Fruit fly (Drosophila melanogaster) whole organism, embryonic: Measurements from ENCODE around the gene anox.

Source experiments
- ATbp ChIP-seq: fragments of 200-800 bp; sonication (Bioruptor generic); optimal IDR thresholded peaks from 2 replicates; lab custom pipeline; 2017; ENCODE audit warnings: missing biosample characterization, mild to moderate bottlenecking, missing genetic modification characterization, missing genetic modification reagents
- C15 ChIP-seq: fragments of 200-800 bp; sonication (Bioruptor generic); IDR thresholded peaks from 3 replicates; pipeline ENCODE4 v1.3.6; 2022; ENCODE audit warnings: missing biosample characterization, missing genetic modification characterization
- CG10543 ChIP-seq: fragments of 200-800 bp; sonication (Bioruptor generic); optimal IDR thresholded peaks from 3 replicates; lab custom pipeline; 2017; ENCODE audit warnings: missing biosample characterization, mild to moderate bottlenecking, missing genetic modification characterization, moderate library complexity
- CG11723 ChIP-seq: fragments of 200-800 bp; sonication (Bioruptor generic); optimal IDR thresholded peaks from 2 replicates; lab custom pipeline; 2017; ENCODE audit warnings: missing biosample characterization, mild to moderate bottlenecking, missing genetic modification characterization
- CG12219 ChIP-seq: fragments of 200-800 bp; sonication (Bioruptor generic); optimal IDR thresholded peaks from 3 replicates; lab custom pipeline; 2018; ENCODE audit warnings: missing biosample characterization, mild to moderate bottlenecking, missing genetic modification characterization
- CG12236 ChIP-seq: fragments of 200-800 bp; sonication (Bioruptor generic); optimal IDR thresholded peaks from 2 replicates; lab custom pipeline; 2016; ENCODE audit warnings: missing biosample characterization, missing genetic modification characterization
- CG12744 ChIP-seq: fragments of 200-800 bp; sonication (Bioruptor generic); optimal IDR thresholded peaks from 2 replicates; lab custom pipeline; 2016; ENCODE audit warnings: missing biosample characterization, missing genetic modification characterization
- CG12942 ChIP-seq: fragments of 200-800 bp; sonication (Bioruptor generic); optimal IDR thresholded peaks from 3 replicates; lab custom pipeline; 2016; ENCODE audit warnings: missing biosample characterization, missing genetic modification characterization
- CG13894 ChIP-seq: fragments of 200-800 bp; sonication (Bioruptor generic); optimal IDR thresholded peaks from 3 replicates; lab custom pipeline; 2018; ENCODE audit warnings: missing biosample characterization, mild to moderate bottlenecking, missing genetic modification characterization, moderate library complexity
- CG14014 ChIP-seq: fragments of 200-800 bp; sonication (Bioruptor generic); IDR thresholded peaks from 2 replicates; pipeline ENCODE4 v1.3.6; 2022; ENCODE audit warnings: missing biosample characterization, missing genetic modification characterization
- CG14667 ChIP-seq: fragments of 200-800 bp; sonication (Bioruptor generic); IDR thresholded peaks from 2 replicates; pipeline ENCODE4 v1.3.6; 2022; ENCODE audit warnings: missing biosample characterization, missing genetic modification characterization
- CG1602 ChIP-seq: fragments of 200-800 bp; sonication (Bioruptor generic); optimal IDR thresholded peaks from 3 replicates; lab custom pipeline; 2016; ENCODE audit warnings: missing biosample characterization, missing genetic modification characterization
- CG2116 ChIP-seq: fragments of 200-800 bp; sonication (Bioruptor generic); optimal IDR thresholded peaks from 3 replicates; lab custom pipeline; 2018; ENCODE audit warnings: missing biosample characterization, mild to moderate bottlenecking, missing genetic modification characterization
- CG2120 ChIP-seq: fragments of 200-800 bp; sonication (Bioruptor generic); optimal IDR thresholded peaks from 3 replicates; lab custom pipeline; 2016; ENCODE audit warnings: missing biosample characterization, missing genetic modification characterization
- CG2199 ChIP-seq: fragments of 200-800 bp; sonication (Bioruptor generic); IDR thresholded peaks from 3 replicates; pipeline ENCODE4 v1.3.6; 2022; ENCODE audit warnings: missing biosample characterization, missing genetic modification characterization
- CG2889 ChIP-seq: fragments of 200-800 bp; sonication (Bioruptor generic); IDR thresholded peaks from 3 replicates; pipeline ENCODE4 v1.3.6; 2022; ENCODE audit warnings: missing biosample characterization, missing genetic modification characterization
- CG31365 ChIP-seq: fragments of 200-800 bp; sonication (Bioruptor generic); optimal IDR thresholded peaks from 2 replicates; lab custom pipeline; 2018; ENCODE audit warnings: missing biosample characterization, mild to moderate bottlenecking, missing genetic modification characterization
- CG3281 ChIP-seq: fragments of 200-800 bp; sonication (Bioruptor generic); optimal IDR thresholded peaks from 3 replicates; lab custom pipeline; 2017; ENCODE audit warnings: missing biosample characterization, mild to moderate bottlenecking, missing genetic modification characterization
- CG34422 ChIP-seq: fragments of 200-800 bp; sonication (Bioruptor generic); IDR thresholded peaks from 3 replicates; pipeline ENCODE4 v1.3.6; 2022; ENCODE audit warnings: missing biosample characterization, missing genetic modification characterization
- CG4328 ChIP-seq: fragments of 200-800 bp; sonication (Bioruptor generic); optimal IDR thresholded peaks from 3 replicates; lab custom pipeline; 2017; ENCODE audit warnings: missing biosample characterization, missing genetic modification reagents, missing genetic modification characterization
- CG4707 ChIP-seq: fragments of 200-800 bp; sonication (Bioruptor generic); optimal IDR thresholded peaks from 2 replicates; lab custom pipeline; 2018; ENCODE audit warnings: missing biosample characterization, mild to moderate bottlenecking, missing genetic modification characterization, moderate library complexity
- CG4854 ChIP-seq: fragments of 200-800 bp; sonication (Bioruptor generic); optimal IDR thresholded peaks from 2 replicates; lab custom pipeline; 2016; ENCODE audit warnings: missing biosample characterization, missing genetic modification characterization, inconsistent platforms
- CG6689 ChIP-seq: fragments of 200-800 bp; sonication (Bioruptor generic); IDR thresholded peaks from 2 replicates; pipeline ENCODE4 v1.3.6; 2022; ENCODE audit warnings: missing biosample characterization, missing genetic modification characterization
- CG7357 ChIP-seq: fragments of 200-800 bp; sonication (Bioruptor generic); IDR thresholded peaks from 3 replicates; pipeline ENCODE4 v1.3.6; 2022; ENCODE audit warnings: missing biosample characterization, missing genetic modification characterization
- CG7745 ChIP-seq: fragments of 200-800 bp; sonication (Bioruptor generic); optimal IDR thresholded peaks from 2 replicates; lab custom pipeline; 2018; ENCODE audit warnings: missing biosample characterization, mild to moderate bottlenecking, missing genetic modification characterization, moderate library complexity
- CG8089 ChIP-seq: fragments of 200-800 bp; sonication (Bioruptor generic); optimal IDR thresholded peaks from 3 replicates; lab custom pipeline; 2016; ENCODE audit warnings: missing biosample characterization, missing genetic modification characterization
- CG8290 ChIP-seq, 3 experiments: fragments of 200-800 bp; sonication (Bioruptor generic); optimal IDR thresholded peaks; 2 replicates each; lab custom pipeline; 2016 to 2019; ENCODE audit warnings: missing biosample characterization in 3 of 3, missing genetic modification characterization in 3 of 3, mild to moderate bottlenecking in 2 of 3, moderate library complexity in 1 of 3
- CG8765 ChIP-seq: fragments of 200-800 bp; sonication (Bioruptor generic); IDR thresholded peaks from 2 replicates; pipeline ENCODE4 v1.3.6; 2022; ENCODE audit warnings: missing biosample characterization, missing genetic modification characterization
- CG9797 ChIP-seq: fragments of 200-800 bp; sonication (Bioruptor generic); optimal IDR thresholded peaks from 3 replicates; lab custom pipeline; 2018; ENCODE audit warnings: missing biosample characterization, mild to moderate bottlenecking, missing genetic modification characterization
- CG9817 ChIP-seq: fragments of 200-800 bp; sonication (Bioruptor generic); optimal IDR thresholded peaks from 2 replicates; lab custom pipeline; 2018; ENCODE audit warnings: missing biosample characterization, mild to moderate bottlenecking, missing genetic modification characterization, moderate library complexity
- CHES-1-like ChIP-seq: fragments of 200-800 bp; sonication (Bioruptor generic); optimal IDR thresholded peaks from 2 replicates; lab custom pipeline; 2016; ENCODE audit warnings: missing biosample characterization, missing genetic modification characterization
- Dek ChIP-seq: fragments of 200-800 bp; sonication (Bioruptor generic); optimal IDR thresholded peaks from 3 replicates; lab custom pipeline; 2019; ENCODE audit warnings: missing biosample characterization, mild to moderate bottlenecking, missing genetic modification characterization, moderate library complexity
- Dip3 ChIP-seq: fragments of 200-800 bp; sonication (Bioruptor generic); optimal IDR thresholded peaks from 3 replicates; lab custom pipeline; 2016; ENCODE audit warnings: missing biosample characterization, missing genetic modification characterization
- ERR ChIP-seq: fragments of 200-800 bp; sonication (Bioruptor generic); optimal IDR thresholded peaks from 2 replicates; lab custom pipeline; 2016; ENCODE audit warnings: missing biosample characterization, missing genetic modification characterization
- Elba2 ChIP-seq: fragments of 200-800 bp; sonication (Bioruptor generic); optimal IDR thresholded peaks from 3 replicates; lab custom pipeline; 2016; ENCODE audit warnings: missing biosample characterization, missing genetic modification characterization
- GATAe ChIP-seq: fragments of 200-800 bp; sonication (Bioruptor generic); conservative IDR thresholded peaks from 2 replicates; pipeline ENCODE4 v1.3.6; 2022; ENCODE audit warnings: missing biosample characterization, missing genetic modification characterization
- H2.0 ChIP-seq: fragments of 200-800 bp; sonication (Bioruptor generic); IDR thresholded peaks from 2 replicates; pipeline ENCODE4 v1.3.6; 2022; ENCODE audit warnings: missing biosample characterization, missing genetic modification characterization
- Hey ChIP-seq: fragments of 200-800 bp; sonication (Bioruptor generic); optimal IDR thresholded peaks from 3 replicates; lab custom pipeline; 2018; ENCODE audit warnings: missing biosample characterization, mild to moderate bottlenecking, missing genetic modification characterization
- Nf-YA ChIP-seq: fragments of 200-800 bp; sonication (Bioruptor generic); IDR thresholded peaks from 2 replicates; pipeline ENCODE4 v1.3.6; 2022; ENCODE audit warnings: missing biosample characterization, missing genetic modification characterization
- Nf-YC ChIP-seq: fragments of 200-800 bp; optimal IDR thresholded peaks from 3 replicates; lab custom pipeline; 2019; ENCODE audit warnings: missing biosample characterization, mild to moderate bottlenecking, missing genetic modification characterization, moderate library complexity
- Sin3A ChIP-seq: fragments of >200 bp; optimal IDR thresholded peaks from 2 replicates; lab custom pipeline; 2018
- Sry-δ ChIP-seq: fragments of 200-800 bp; sonication (Bioruptor generic); optimal IDR thresholded peaks from 2 replicates; lab custom pipeline; 2016; ENCODE audit warnings: missing biosample characterization, missing genetic modification characterization
- bbx ChIP-seq: fragments of 200-800 bp; sonication (Bioruptor generic); IDR thresholded peaks from 2 replicates; pipeline ENCODE4 v1.3.6; 2022; ENCODE audit warnings: missing biosample characterization, missing genetic modification characterization; ENCODE audit not compliant: partially characterized antibody
- grau ChIP-seq: fragments of 200-800 bp; optimal IDR thresholded peaks from 3 replicates; lab custom pipeline; 2019; ENCODE audit warnings: missing biosample characterization, mild to moderate bottlenecking, missing genetic modification characterization, moderate library complexity
- gro ChIP-seq: fragments of 200-800 bp; sonication (Bioruptor generic); optimal IDR thresholded peaks from 2 replicates; lab custom pipeline; 2016; ENCODE audit warnings: missing biosample characterization, missing genetic modification characterization
- her ChIP-seq: fragments of 200-800 bp; sonication (Bioruptor generic); optimal IDR thresholded peaks from 2 replicates; lab custom pipeline; 2016; ENCODE audit warnings: missing biosample characterization, missing genetic modification characterization
- phol ChIP-seq: fragments of 200-800 bp; sonication (Bioruptor generic); optimal IDR thresholded peaks from 3 replicates; lab custom pipeline; 2018; ENCODE audit warnings: missing biosample characterization, mild to moderate bottlenecking, missing genetic modification characterization, moderate library complexity
- rib ChIP-seq: fragments of 200-800 bp; sonication (Bioruptor generic); IDR thresholded peaks from 2 replicates; pipeline ENCODE4 v1.3.6; 2022; ENCODE audit warnings: missing biosample characterization, missing genetic modification characterization
- sna ChIP-seq: fragments of 200-800 bp; sonication (Bioruptor generic); IDR thresholded peaks from 2 replicates; pipeline ENCODE4 v1.3.6; 2022; ENCODE audit warnings: missing biosample characterization, missing genetic modification characterization; ENCODE audit not compliant: partially characterized antibody
- tio ChIP-seq: fragments of 200-800 bp; sonication (Bioruptor generic); optimal IDR thresholded peaks from 2 replicates; lab custom pipeline; 2017; ENCODE audit warnings: missing biosample characterization, missing genetic modification characterization, inconsistent platforms
- zf30C ChIP-seq: fragments of 200-800 bp; sonication (Bioruptor generic); optimal IDR thresholded peaks from 3 replicates; lab custom pipeline; 2018; ENCODE audit warnings: missing biosample characterization, mild to moderate bottlenecking, missing genetic modification characterization

anox gene

DNA sequence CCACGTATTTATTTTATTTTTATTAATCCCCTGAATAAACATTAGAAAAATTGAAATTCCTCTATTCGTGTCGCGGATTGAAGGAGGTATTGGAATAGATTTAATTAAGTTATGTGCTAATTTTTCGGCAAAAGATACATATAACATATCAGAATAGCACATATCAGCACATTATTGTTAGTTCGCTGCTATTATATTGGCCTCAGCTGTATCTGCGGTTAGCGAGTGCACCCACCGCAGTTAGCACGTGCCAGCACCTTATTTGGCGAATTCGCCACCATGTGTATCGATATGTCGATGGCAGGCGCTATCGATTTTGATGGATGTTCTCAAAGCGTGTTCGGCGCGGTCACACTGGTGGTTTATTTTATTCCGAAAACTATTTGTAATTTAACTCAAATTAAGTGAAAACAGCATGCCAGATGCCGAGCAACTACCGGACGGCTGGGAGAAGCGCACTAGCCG lies 26.0 kb upstream of the anox start, which contains the start of gene dod (continued):
- TF ChIP-seq CG12744 (GFP tag; lab: Kevin White, UChicago) (peak; percentile 35), her (GFP tag; lab: Kevin White, UChicago) (peak; percentile 43), CG8089 (GFP tag; lab: Kevin White, UChicago) (peak; percentile 10), Nf-YC (tag; lab: Kevin White, UChicago) (peak; percentile 38), Sry-δ (GFP tag; lab: Kevin White, UChicago) (peak; percentile 82), Elba2 (GFP tag; lab: Kevin White, UChicago) (no peak), grau (peak; percentile 60), sna (GFP tag; lab: Robert Waterston, UW) (peak; percentile 68), Dek (tag; lab: Kevin White, UChicago) (peak; percentile 43), CG10543 (GFP tag; lab: Kevin White, UChicago) (no peak), zf30C (no peak), H2.0 (GFP tag; lab: Robert Waterston, UW) (peak; percentile 48; the same call in 1 of the 2 replicates), CG3281 (GFP tag; lab: Kevin White, UChicago) (peak; percentile 49), gro (GFP tag; lab: Kevin White, UChicago) (peak; percentile 55), CG31365 (tag; lab: Kevin White, UChicago) (no peak), CG4707 (peak; percentile 2), CG9817 (tag; lab: Kevin White, UChicago) (peak; percentile 31), CG14667 (GFP tag; lab: Robert Waterston, UW) (no peak), CG8290 (GFP tag; optimal IDR thresholded peaks at IDR 0.05; lab: Kevin White, UChicago) (no peak), CG8290 (tag; optimal IDR thresholded peaks at IDR 0.05; lab: Kevin White, UChicago) (peak in 1 of 2 experiments; percentile 91), CG34422 (GFP tag; lab: Robert Waterston, UW) (peak; percentile 70), ATbp (no peak), ERR (peak; percentile 5), CG4328 (GFP tag; lab: Kevin White, UChicago) (peak; percentile 18), CG11723 (GFP tag; lab: Kevin White, UChicago) (no peak), GATAe (GFP tag; lab: Robert Waterston, UW) (no peak), phol (tag; lab: Kevin White, UChicago) (peak; percentile 74), rib (GFP tag; lab: Robert Waterston, UW) (peak; percentile 59; the same call in 1 of the 2 replicates), Hey (tag; lab: Kevin White, UChicago) (no peak), CG2116 (GFP tag; lab: Kevin White, UChicago) (peak; percentile 72), CG2889 (GFP tag; lab: Robert Waterston, UW) (0 out of 3 replicates have a peak, but pooled peaks have one; percentile 9), CG6689 (GFP tag; lab: Robert Waterston, UW) (0 out of 2 replicates have a peak, but pooled peaks have one; percentile 8), tio (GFP tag; lab: Kevin White, UChicago) (no peak), CG12236 (GFP tag; lab: Kevin White, UChicago) (no peak), C15 (GFP tag; lab: Robert Waterston, UW) (no peak), CG4854 (GFP tag; lab: Kevin White, UChicago) (no peak), CG13894 (tag; lab: Kevin White, UChicago) (peak; percentile 67), Sin3A (lab: Kevin White, UChicago) (peak; percentile 68), CG1602 (GFP tag; lab: Kevin White, UChicago) (no peak), CG7357 (no peak), CG2199 (peak; percentile 45; the same call in 1 of the 3 replicates), Nf-YA (GFP tag; lab: Robert Waterston, UW) (no peak), CG8765 (GFP tag; lab: Robert Waterston, UW) (no peak), CHES-1-like (GFP tag; lab: Kevin White, UChicago) (peak; percentile 69), CG12942 (GFP tag; lab: Kevin White, UChicago) (peak; percentile 47), CG2120 (GFP tag; lab: Kevin White, UChicago) (peak; percentile 72), CG14014 (GFP tag; lab: Robert Waterston, UW) (peak; percentile 48; the same call in 1 of the 2 replicates), CG7745 (tag; lab: Kevin White, UChicago) (no peak), CG9797 (GFP tag; lab: Kevin White, UChicago) (peak; percentile 91), bbx (GFP tag; lab: Robert Waterston, UW) (peak; percentile 83), CG12219 (GFP tag; lab: Kevin White, UChicago) (peak; percentile 37), Dip3 (GFP tag; lab: Kevin White, UChicago) (peak; percentile 32)
